Fruit fly (Drosophila melanogaster) S2 (cell line): ENCODE results near the gene CG17129.

Experiments
- CG8478 ChIP-seq: fragments of >200 bp; optimal IDR thresholded peaks from 2 replicates; lab custom pipeline; 2018
- CTCF ChIP-seq, 2 experiments: fragments of >200 bp; optimal IDR thresholded peaks; 2 replicates each; lab custom pipeline; 2018

dm6 chr3L:638031-638414 lies 42.1 kb downstream of the CG17129 start:
- no peak for TF ChIP-seq CTCF (optimal IDR thresholded peaks at IDR 0.05; lab: Kevin White, UChicago)
- no peak for TF ChIP-seq CG8478
